Fruit fly (Drosophila melanogaster) whole organism, embryonic: ENCODE data around the gene blot.

ENCODE experiments used
- danr ChIP-seq: fragments of 200-800 bp; sonication (Bioruptor generic); IDR thresholded peaks from 2 replicates; pipeline ENCODE4 v1.3.6; 2022; ENCODE audit warnings: missing biosample characterization, missing genetic modification characterization
- usp ChIP-seq: fragments of >200 bp; optimal IDR thresholded peaks from 2 replicates; lab custom pipeline; 2017; ENCODE audit warnings: missing biosample characterization, missing genetic modification characterization

DNA sequence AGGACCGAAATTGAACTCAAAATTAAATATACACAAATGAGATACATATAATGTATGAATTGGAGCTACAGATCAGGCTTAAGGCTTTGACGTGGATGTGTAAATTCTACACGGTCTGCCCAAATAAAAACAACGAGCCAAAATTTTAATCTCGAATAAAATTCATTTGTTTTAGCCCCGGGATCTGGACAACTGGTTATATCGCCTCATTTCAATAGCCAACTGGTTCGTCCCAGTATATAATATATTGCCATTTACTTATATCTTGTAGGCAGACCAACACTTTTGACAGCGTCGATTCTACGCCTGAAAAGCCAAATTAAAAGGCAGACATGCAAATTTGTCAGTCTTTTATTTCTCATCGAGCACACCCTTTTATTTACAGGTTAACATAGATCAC, 28.2 kb downstream of the blot start:
- TF ChIP-seq danr (no peak), usp (GFP tag; lab: Kevin White, UChicago) (no peak)
